Worm (Caenorhabditis elegans): ENCODE results near the gene C54E10.6.
"Not testable (repeated sequence)": the region's sequence is repeated elsewhere in the genome, so short reads cannot be mapped to it uniquely, and the experiment has no call there.

The C54E10.6 gene

ce11 chrV:18771390-18771789, 37.1 kb downstream of the C54E10.6 start, which contains the start of gene clec-256:
Gene clec-256, plus strand, starts transcription at chrV:18771690.
- TF ChIP-seq F44E2.7 (GFP tag; IDR thresholded peaks at IDR 0.05) (no peak), pha-4 (GFP tag; IDR thresholded peaks at IDR 0.05) (no peak), pha-4 (tag; optimal IDR thresholded peaks at IDR 0.05) (no peak), aha-1 (tag) (no peak), F37D6.2 (tag; optimal IDR thresholded peaks at IDR 0.05) (no peak), T20F7.1 (GFP tag; optimal IDR thresholded peaks at IDR 0.05) (no peak), snpc-4 (tag; optimal IDR thresholded peaks at IDR 0.05) (no peak), hlh-30 (tag; optimal IDR thresholded peaks at IDR 0.05; ENCODE audit: insufficient read depth) (no peak), lin-29 (GFP tag; IDR thresholded peaks at IDR 0.05) (no peak), rbr-2 (tag; optimal IDR thresholded peaks at IDR 0.05) (no peak), mes-2 (tag; optimal IDR thresholded peaks at IDR 0.05; ENCODE audit: poor library complexity, severe bottlenecking) (no peak), ZK546.5 (tag; optimal IDR thresholded peaks at IDR 0.05) (no peak), snpc-1.2 (GFP tag; IDR thresholded peaks at IDR 0.05) (no peak), lsy-2 (tag; optimal IDR thresholded peaks at IDR 0.05) (no peak)

- peak; percentile 3 for TF ChIP-seq aha-1 (tag)
- TF ChIP-seq nhr-76 (tag; optimal IDR thresholded peaks at IDR 0.05): no peak
These were observed 37.9 kb downstream of the C54E10.6 start, which contains the start of gene clec-255 for ce11 chrV:18770623-18771022. Gene clec-255, minus strand, starts transcription at chrV:18770723.

- TF ChIP-seq unc-130 (GFP tag; optimal IDR thresholded peaks at IDR 0.05) (no peak), unc-62 (GFP tag; optimal IDR thresholded peaks at IDR 0.05 in 1 of 2) (peak in 1 of 2 experiments; percentile 93), unc-62 (tag; optimal IDR thresholded peaks at IDR 0.05) (no peak)
These were observed 38.6 kb downstream of the C54E10.6 start for ce11 chrV:18769902-18770301.

ce11 chrV:18762044-18762443, 46.5 kb downstream of the C54E10.6 start, which contains the start of gene F11D11.22:
Gene F11D11.22, plus strand, starts transcription at chrV:18762344.
- not testable (repeated sequence) for TF ChIP-seq daf-8 (GFP tag; IDR thresholded peaks at IDR 0.05); Y48G9A.11 (GFP tag; IDR thresholded peaks at IDR 0.05); aha-1 (tag)

ce11 chrV:18761078-18761477, 47.5 kb downstream of the C54E10.6 start, which contains the start of gene F11D11.4:
Gene F11D11.4, plus strand, starts transcription at chrV:18761378.
- TF ChIP-seq dmd-8 (GFP tag; IDR thresholded peaks at IDR 0.05) (no peak), attf-4 (tag; optimal IDR thresholded peaks at IDR 0.05) (no peak), snpc-4 (tag; optimal IDR thresholded peaks at IDR 0.05) (no peak), F49E8.2 (tag; optimal IDR thresholded peaks at IDR 0.05; ENCODE audit: borderline replicate concordance) (no peak)

- TF ChIP-seq ama-1 (optimal IDR thresholded peaks at IDR 0.05) (no peak), lim-7 (GFP tag; IDR thresholded peaks at IDR 0.05) (no peak), ces-1 (GFP tag; optimal IDR thresholded peaks at IDR 0.05) (no peak), unc-39 (tag; optimal IDR thresholded peaks at IDR 0.05) (no peak), ceh-62 (tag; optimal IDR thresholded peaks at IDR 0.05) (no peak), fkh-10 (GFP tag; optimal IDR thresholded peaks at IDR 0.05) (no peak), hmg-1.1 (GFP tag; IDR thresholded peaks at IDR 0.05) (no peak)
These were observed 48.4 kb downstream of the C54E10.6 start, which contains the start of gene F11D11.3 for ce11 chrV:18760174-18760573. Gene F11D11.3, minus strand, starts transcription at chrV:18760274.

All from whole organism, L4 larva.